Fruit fly (Drosophila melanogaster) whole organism, prepupa: ENCODE data around the gene dmrt11E.
A peak's percentile ranks its signal among the peaks of the same experiment; 100 is the strongest.

ENCODE experiments used
- Blimp-1 ChIP-seq: fragments of 200-800 bp; sonication (Bioruptor generic); optimal IDR thresholded peaks from 3 replicates; lab custom pipeline; 2017; ENCODE audit warnings: missing biosample characterization, missing genetic modification characterization, mild to moderate bottlenecking, moderate library complexity, missing genetic modification reagents
- CG10631 ChIP-seq: fragments of 200-800 bp; sonication (Bioruptor generic); optimal IDR thresholded peaks from 2 replicates; lab custom pipeline; 2016; ENCODE audit warnings: missing biosample characterization, missing genetic modification characterization
- CG11294 ChIP-seq: fragments of 200-800 bp; sonication (Bioruptor generic); IDR thresholded peaks from 2 replicates; pipeline ENCODE4 v1.3.6; 2022; ENCODE audit warnings: missing biosample characterization, missing genetic modification characterization
- CG11762 ChIP-seq: fragments of 200-800 bp; sonication (Bioruptor generic); optimal IDR thresholded peaks from 3 replicates; lab custom pipeline; 2016; ENCODE audit warnings: missing biosample characterization, missing genetic modification characterization; ENCODE audit not compliant: insufficient read depth
- CG15336 ChIP-seq: fragments of 200-800 bp; sonication (Bioruptor generic); IDR thresholded peaks from 2 replicates; pipeline ENCODE4 v1.3.6; 2022; ENCODE audit warnings: missing biosample characterization, missing genetic modification characterization
- CG1621 ChIP-seq: fragments of 200-800 bp; sonication (Bioruptor generic); optimal IDR thresholded peaks from 3 replicates; lab custom pipeline; 2018; ENCODE audit warnings: missing biosample characterization, mild to moderate bottlenecking, missing genetic modification characterization
- CG3032 ChIP-seq: fragments of 200-800 bp; optimal IDR thresholded peaks from 2 replicates; lab custom pipeline; 2019; ENCODE audit warnings: missing biosample characterization, mild to moderate bottlenecking, missing genetic modification characterization, moderate library complexity
- CG31627 ChIP-seq: fragments of 200-800 bp; sonication (Bioruptor generic); optimal IDR thresholded peaks from 3 replicates; lab custom pipeline; 2016; ENCODE audit warnings: missing biosample characterization, missing genetic modification characterization
- CG32006 ChIP-seq: fragments of 200-800 bp; sonication (Bioruptor generic); optimal IDR thresholded peaks from 3 replicates; lab custom pipeline; 2017; ENCODE audit warnings: missing biosample characterization, mild to moderate bottlenecking, missing genetic modification characterization
- CG34406 ChIP-seq: fragments of 200-800 bp; sonication (Bioruptor generic); optimal IDR thresholded peaks from 3 replicates; lab custom pipeline; 2016; ENCODE audit warnings: missing biosample characterization, missing genetic modification characterization
- CG3919 ChIP-seq: fragments of 200-800 bp; sonication (Bioruptor generic); optimal IDR thresholded peaks from 3 replicates; lab custom pipeline; 2016; ENCODE audit warnings: missing biosample characterization, missing genetic modification characterization
- CG4318 ChIP-seq: fragments of 200-800 bp; sonication (Bioruptor generic); optimal IDR thresholded peaks from 3 replicates; lab custom pipeline; 2017; ENCODE audit warnings: missing biosample characterization, mild to moderate bottlenecking, missing genetic modification characterization
- CG6163 ChIP-seq: fragments of 200-800 bp; sonication (Bioruptor generic); IDR thresholded peaks from 3 replicates; pipeline ENCODE4 v1.3.6; 2022; ENCODE audit warnings: missing biosample characterization, missing genetic modification characterization
- CG6276 ChIP-seq: fragments of 200-800 bp; sonication (Bioruptor generic); optimal IDR thresholded peaks from 2 replicates; lab custom pipeline; 2017; ENCODE audit warnings: missing biosample characterization, mild to moderate bottlenecking, missing genetic modification characterization
- CG6792 ChIP-seq: fragments of 200-800 bp; sonication (Bioruptor generic); optimal IDR thresholded peaks from 3 replicates; lab custom pipeline; 2016; ENCODE audit warnings: missing biosample characterization, missing genetic modification characterization
- CG6808 ChIP-seq: fragments of 200-800 bp; sonication (Bioruptor generic); optimal IDR thresholded peaks from 3 replicates; lab custom pipeline; 2017; ENCODE audit warnings: missing biosample characterization, missing genetic modification characterization, mild to moderate bottlenecking, moderate library complexity, missing genetic modification reagents
- CG6854 ChIP-seq: fragments of 200-800 bp; sonication (Bioruptor generic); optimal IDR thresholded peaks from 2 replicates; lab custom pipeline; 2017; ENCODE audit warnings: missing biosample characterization, mild to moderate bottlenecking, missing genetic modification characterization
- CG8119 ChIP-seq: fragments of 200-800 bp; sonication (Bioruptor generic); IDR thresholded peaks from 3 replicates; pipeline ENCODE4 v1.3.6; 2022; ENCODE audit warnings: missing biosample characterization, missing genetic modification characterization
- CG8319 ChIP-seq: fragments of 200-800 bp; sonication (Bioruptor generic); optimal IDR thresholded peaks from 3 replicates; lab custom pipeline; 2016; ENCODE audit warnings: missing biosample characterization, missing genetic modification characterization
- CG9139 ChIP-seq: fragments of 200-800 bp; sonication (Bioruptor generic); optimal IDR thresholded peaks from 3 replicates; lab custom pipeline; 2017; ENCODE audit warnings: missing biosample characterization, mild to moderate bottlenecking, missing genetic modification characterization
- Eip75B ChIP-seq: fragments of 200-800 bp; sonication (Bioruptor generic); optimal IDR thresholded peaks from 3 replicates; lab custom pipeline; 2016; ENCODE audit warnings: missing biosample characterization, missing genetic modification characterization
- Eip78C ChIP-seq: fragments of 200-800 bp; sonication (Bioruptor generic); peaks from one replicate; lab custom pipeline; 2016; ENCODE audit warnings: missing biosample characterization, missing genetic modification characterization
- Ets21C ChIP-seq: fragments of 200-800 bp; sonication (Bioruptor generic); optimal IDR thresholded peaks from 3 replicates; lab custom pipeline; 2016; ENCODE audit warnings: missing biosample characterization, missing genetic modification characterization
- Ets96B ChIP-seq: fragments of 200-800 bp; optimal IDR thresholded peaks from 2 replicates; lab custom pipeline; 2019; ENCODE audit warnings: missing biosample characterization, mild to moderate bottlenecking, missing genetic modification characterization, moderate library complexity
- Hr38 ChIP-seq: sonication (Bioruptor generic); optimal IDR thresholded peaks from 2 replicates; lab custom pipeline; 2016; ENCODE audit warnings: missing biosample characterization, missing genetic modification characterization
- Hr39 ChIP-seq: fragments of 200-800 bp; sonication (Bioruptor generic); optimal IDR thresholded peaks from 2 replicates; lab custom pipeline; 2016; ENCODE audit warnings: missing biosample characterization, missing genetic modification characterization
- Lpt ChIP-seq: fragments of 200-800 bp; sonication (Bioruptor generic); optimal IDR thresholded peaks from 3 replicates; lab custom pipeline; 2016; ENCODE audit warnings: missing biosample characterization, missing genetic modification characterization
- Met ChIP-seq: fragments of 200-800 bp; sonication (Bioruptor generic); optimal IDR thresholded peaks from 3 replicates; lab custom pipeline; 2016; ENCODE audit warnings: missing biosample characterization, missing genetic modification characterization
- OdsH ChIP-seq: fragments of 200-800 bp; sonication (Bioruptor generic); optimal IDR thresholded peaks from 3 replicates; lab custom pipeline; 2016; ENCODE audit warnings: missing biosample characterization, missing genetic modification characterization
- Smox ChIP-seq: fragments of 200-800 bp; sonication (Bioruptor generic); optimal IDR thresholded peaks from 3 replicates; lab custom pipeline; 2016; ENCODE audit warnings: missing biosample characterization, missing genetic modification characterization
- Sox102F ChIP-seq: fragments of 200-800 bp; sonication (Bioruptor generic); optimal IDR thresholded peaks from 2 replicates; lab custom pipeline; 2016; ENCODE audit warnings: missing biosample characterization, mild to moderate bottlenecking, missing genetic modification characterization
- Sox14 ChIP-seq: fragments of 200-800 bp; sonication (Bioruptor generic); optimal IDR thresholded peaks from 3 replicates; lab custom pipeline; 2016; ENCODE audit warnings: missing biosample characterization, missing genetic modification characterization
- Sox15 ChIP-seq: fragments of 200-800 bp; sonication (Bioruptor generic); optimal IDR thresholded peaks from 3 replicates; lab custom pipeline; 2016; ENCODE audit warnings: missing biosample characterization, missing genetic modification characterization
- achi ChIP-seq: fragments of 200-800 bp; sonication (Bioruptor generic); optimal IDR thresholded peaks from 3 replicates; lab custom pipeline; 2016; ENCODE audit warnings: missing biosample characterization, missing genetic modification characterization
- cyc ChIP-seq: fragments of 200-800 bp; sonication (Bioruptor generic); optimal IDR thresholded peaks from 3 replicates; lab custom pipeline; 2016; ENCODE audit warnings: missing biosample characterization, missing genetic modification characterization
- dsx ChIP-seq: fragments of 200-800 bp; optimal IDR thresholded peaks from 3 replicates; lab custom pipeline; 2019; ENCODE audit warnings: missing biosample characterization, mild to moderate bottlenecking, missing genetic modification characterization, moderate library complexity; ENCODE audit not compliant: poor library complexity, severe bottlenecking
- eg ChIP-seq: fragments of 200-800 bp; sonication (Bioruptor generic); IDR thresholded peaks from 3 replicates; pipeline ENCODE4 v1.3.6; 2022; ENCODE audit warnings: missing biosample characterization, missing genetic modification characterization
- esn ChIP-seq: fragments of 200-800 bp; sonication (Bioruptor generic); optimal IDR thresholded peaks from 2 replicates; lab custom pipeline; 2016; ENCODE audit warnings: missing biosample characterization, mild to moderate bottlenecking, missing genetic modification characterization, moderate library complexity
- fd85E ChIP-seq: fragments of 200-800 bp; sonication (Bioruptor generic); optimal IDR thresholded peaks from 3 replicates; lab custom pipeline; 2016; ENCODE audit warnings: missing biosample characterization, missing genetic modification characterization
- fkh ChIP-seq: fragments of 200-800 bp; sonication (Bioruptor generic); optimal IDR thresholded peaks from 3 replicates; lab custom pipeline; 2017; ENCODE audit warnings: missing biosample characterization, mild to moderate bottlenecking, missing genetic modification characterization, moderate library complexity
- lz ChIP-seq: fragments of 200-800 bp; sonication (Bioruptor generic); optimal IDR thresholded peaks from 3 replicates; lab custom pipeline; 2016; ENCODE audit warnings: missing biosample characterization, missing genetic modification characterization
- net ChIP-seq: fragments of 200-800 bp; sonication (Bioruptor generic); optimal IDR thresholded peaks from 3 replicates; lab custom pipeline; 2016; ENCODE audit warnings: missing biosample characterization, missing genetic modification characterization
- ss ChIP-seq, 2 experiments: fragments of 200-800 bp; sonication (Bioruptor generic); optimal IDR thresholded peaks; 2 replicates in 1 of 2; 3 replicates in 1 of 2; lab custom pipeline; 2017 to 2018; ENCODE audit warnings: mild to moderate bottlenecking in 2 of 2, missing biosample characterization in 2 of 2, missing genetic modification characterization in 2 of 2, moderate library complexity in 1 of 2
- svp ChIP-seq: fragments of 200-800 bp; sonication (Bioruptor generic); peaks from one replicate; lab custom pipeline; 2016; ENCODE audit warnings: missing biosample characterization, missing genetic modification characterization
- topi ChIP-seq: fragments of 200-800 bp; sonication (Bioruptor generic); optimal IDR thresholded peaks from 3 replicates; lab custom pipeline; 2016; ENCODE audit warnings: missing biosample characterization, missing genetic modification characterization
- vri ChIP-seq: fragments of 200-800 bp; sonication (Bioruptor generic); optimal IDR thresholded peaks from 3 replicates; lab custom pipeline; 2016; ENCODE audit warnings: missing biosample characterization, mild to moderate bottlenecking, missing genetic modification characterization

Gene dmrt11E

DNA sequence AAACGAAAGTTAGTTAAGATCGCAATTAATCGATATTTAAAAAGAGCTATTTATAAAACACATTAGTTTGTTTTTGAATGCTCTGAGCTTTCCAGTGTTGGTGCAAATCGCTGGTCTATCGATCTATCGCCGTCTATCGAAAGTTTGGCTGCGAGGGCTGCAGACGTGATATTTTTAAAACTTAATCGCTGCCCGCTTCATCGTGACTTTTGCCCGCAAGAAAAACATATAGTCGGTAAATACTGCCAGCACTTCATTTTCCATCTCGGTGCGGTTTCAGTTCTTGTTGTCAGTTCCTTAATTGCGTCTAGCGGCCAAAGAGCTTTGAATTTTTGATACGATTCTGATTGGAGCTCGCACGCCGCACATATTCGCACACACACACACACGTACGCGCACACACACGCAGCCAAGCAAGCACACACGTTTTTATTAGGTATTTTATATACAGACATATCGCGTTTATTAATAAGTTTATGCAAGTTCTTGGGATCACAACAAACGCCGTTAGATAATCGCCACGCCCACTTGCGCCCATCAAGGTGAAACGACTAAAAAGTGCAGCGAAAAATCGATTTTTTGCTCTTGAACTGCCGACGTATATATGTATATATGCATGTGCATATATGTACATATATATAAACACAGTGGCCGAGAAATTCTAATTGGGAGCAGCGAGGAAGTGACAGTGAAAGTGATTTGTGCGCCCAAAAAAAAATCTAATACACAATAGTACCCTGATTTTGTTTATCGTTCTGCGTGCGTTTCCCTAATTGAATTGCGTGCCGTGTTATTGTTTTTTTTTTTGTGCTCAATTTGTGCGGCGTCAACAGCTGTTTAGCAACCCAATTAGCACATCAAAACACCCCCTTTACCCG, 3.1 kb downstream of the dmrt11E start:
- TF ChIP-seq esn (GFP tag; lab: Kevin White, UChicago) (peak; percentile 44), Sox14 (GFP tag; lab: Kevin White, UChicago) (peak; percentile 24), Ets21C (GFP tag; lab: Kevin White, UChicago) (peak; percentile 13), Eip78C (peak; percentile 53), CG11762 (GFP tag; lab: Kevin White, UChicago) (no peak), ss (GFP tag; optimal IDR thresholded peaks at IDR 0.05; lab: Kevin White, UChicago) (peak in 1 of 2 experiments; percentile 13), CG6792 (GFP tag; lab: Kevin White, UChicago) (peak; percentile 26), CG8119 (GFP tag; lab: Robert Waterston, UW) (no peak), net (no peak), Hr39 (GFP tag; lab: Kevin White, UChicago) (peak; percentile 34), OdsH (GFP tag; lab: Kevin White, UChicago) (no peak), svp (GFP tag; lab: Kevin White, UChicago) (peak; percentile 94), CG1621 (tag; lab: Kevin White, UChicago) (no peak), CG34406 (no peak), Smox (GFP tag; lab: Kevin White, UChicago) (no peak), achi (GFP tag; lab: Kevin White, UChicago) (no peak), CG32006 (GFP tag; lab: Kevin White, UChicago) (no peak), Sox15 (no peak), CG3919 (GFP tag; lab: Kevin White, UChicago) (peak; percentile 35), CG4318 (no peak), CG6854 (no peak), topi (peak; percentile 35), fd85E (GFP tag; lab: Kevin White, UChicago) (no peak), Hr38 (GFP tag; lab: Kevin White, UChicago) (no peak), CG6276 (no peak), CG31627 (GFP tag; lab: Kevin White, UChicago) (peak; percentile 28), CG6163 (GFP tag; lab: Robert Waterston, UW) (no peak), Lpt (GFP tag; lab: Kevin White, UChicago) (peak; percentile 7), Met (GFP tag; lab: Kevin White, UChicago) (peak; percentile 40), eg (GFP tag; lab: Robert Waterston, UW) (no peak), lz (GFP tag; lab: Kevin White, UChicago) (peak; percentile 39), Sox102F (GFP tag; lab: Kevin White, UChicago) (no peak), CG6808 (GFP tag; lab: Kevin White, UChicago) (no peak), fkh (GFP tag; lab: Kevin White, UChicago) (no peak), Blimp-1 (GFP tag; lab: Kevin White, UChicago) (no peak), cyc (peak; percentile 10), CG15336 (no peak)

- no peak for TF ChIP-seq CG9139 (GFP tag; lab: Kevin White, UChicago)
- peak; percentile 66 for TF ChIP-seq vri (GFP tag; lab: Kevin White, UChicago)
- no peak for TF ChIP-seq CG3032 (tag; lab: Kevin White, UChicago)
- no peak for TF ChIP-seq Sox15
- no peak for TF ChIP-seq Ets21C (GFP tag; lab: Kevin White, UChicago)
- TF ChIP-seq CG11294 (GFP tag; lab: Robert Waterston, UW), result no peak
- TF ChIP-seq Ets96B (tag; lab: Kevin White, UChicago), result no peak
- peak; percentile 45 for TF ChIP-seq svp (GFP tag; lab: Kevin White, UChicago)
- TF ChIP-seq dsx (GFP tag; lab: Kevin White, UChicago), result no peak
- no peak for TF ChIP-seq CG10631 (GFP tag; lab: Kevin White, UChicago)
- TF ChIP-seq Eip78C, result peak; percentile 19
- TF ChIP-seq CG32006 (GFP tag; lab: Kevin White, UChicago), result no peak
- TF ChIP-seq CG3919 (GFP tag; lab: Kevin White, UChicago), result no peak
- TF ChIP-seq esn (GFP tag; lab: Kevin White, UChicago), result no peak
- no peak for TF ChIP-seq CG8119 (GFP tag; lab: Robert Waterston, UW)
- no peak for TF ChIP-seq CG6854
- no peak for TF ChIP-seq CG8319
- no peak for TF ChIP-seq Eip75B (GFP tag; lab: Kevin White, UChicago)
Observed at dm6 chrX:13371704-13372049, 3.7 kb downstream of the dmrt11E start.
